Fruit fly (Drosophila melanogaster) Kc167 (cell line): ENCODE data around the gene CG46318.

Source experiments
- Myc ChIP-seq: fragments of >200 bp; optimal IDR thresholded peaks from 2 replicates; lab custom pipeline; 2017; ENCODE audit warnings: missing external identifiers
- h ChIP-seq: fragments of >200 bp; optimal IDR thresholded peaks from 3 replicates; lab custom pipeline; 2018; ENCODE audit warnings: missing external identifiers
- psq ChIP-seq: fragments of >200 bp; optimal IDR thresholded peaks from 2 replicates; lab custom pipeline; 2017; ENCODE audit warnings: missing external identifiers

DNA sequence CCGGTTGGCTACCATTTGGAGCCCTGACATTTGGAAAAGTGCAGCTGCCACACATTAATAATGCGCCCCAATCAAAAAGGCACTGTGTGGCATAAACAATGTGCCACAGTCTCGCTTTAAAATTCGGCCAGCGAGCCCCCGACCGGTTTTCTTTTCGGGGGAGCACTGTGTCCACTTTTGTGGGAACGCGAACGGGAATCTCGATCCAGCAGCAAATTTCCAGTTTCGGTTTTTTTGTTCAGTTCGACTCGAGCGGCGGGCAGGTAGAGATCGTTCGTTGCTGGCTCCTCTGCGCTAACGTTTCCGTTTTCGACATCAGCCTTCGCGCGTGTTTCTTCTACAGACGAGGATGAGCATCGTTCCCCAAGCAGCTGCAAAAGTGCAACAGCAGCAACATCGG lies 11.3 kb upstream of the CG46318 start, which contains the start of gene CG7702:
- no peak for TF ChIP-seq psq (lab: Kevin White, UChicago)
- TF ChIP-seq Myc: no peak
- no peak for TF ChIP-seq h (lab: Kevin White, UChicago)
